Worm (Caenorhabditis elegans) whole organism, late embryonic: Measurements from ENCODE around the gene srx-125.

ENCODE experiments used
- F13H6.1 ChIP-seq: sonication (generic microtip); optimal IDR thresholded peaks from 2 replicates; lab custom pipeline; 2016; ENCODE audit warnings: missing genetic modification characterization, missing compliant biosample characterization
- Y22D7AL.16 ChIP-seq: sonication (generic microtip); optimal IDR thresholded peaks from 2 replicates; lab custom pipeline; 2016; ENCODE audit warnings: missing genetic modification characterization, missing compliant biosample characterization
- ahr-1 ChIP-seq: sonication (generic microtip); optimal IDR thresholded peaks from 2 replicates; lab custom pipeline; 2016; ENCODE audit warnings: missing genetic modification characterization, missing compliant biosample characterization
- ama-1 ChIP-seq: fragments of 150-350 bp; optimal IDR thresholded peaks from 2 replicates; lab custom pipeline; 2014
- ceh-14 ChIP-seq: sonication (generic microtip); optimal IDR thresholded peaks from 2 replicates; lab custom pipeline; 2016; ENCODE audit warnings: missing genotype, missing genetic modification characterization, missing compliant biosample characterization
- ceh-18 ChIP-seq: sonication (generic microtip); optimal IDR thresholded peaks from 2 replicates; lab custom pipeline; 2016; ENCODE audit warnings: missing genetic modification characterization, missing compliant biosample characterization
- ceh-30 ChIP-seq: fragments of 150-350 bp; optimal IDR thresholded peaks from 2 replicates; lab custom pipeline; 2014; ENCODE audit warnings: missing biosample characterization, missing genetic modification characterization
- ceh-48 ChIP-seq: sonication (generic microtip); optimal IDR thresholded peaks from 2 replicates; lab custom pipeline; 2016; ENCODE audit warnings: missing genetic modification characterization, inconsistent platforms, missing compliant biosample characterization
- ceh-9 ChIP-seq: sonication (generic microtip); optimal IDR thresholded peaks from 2 replicates; lab custom pipeline; 2016; ENCODE audit warnings: mild to moderate bottlenecking, missing genetic modification characterization, inconsistent platforms, missing compliant biosample characterization
- dmd-4 ChIP-seq: sonication (generic microtip); optimal IDR thresholded peaks from 2 replicates; lab custom pipeline; 2016; ENCODE audit warnings: borderline replicate concordance, missing genetic modification characterization, missing compliant biosample characterization
- dve-1 ChIP-seq: sonication (generic microtip); optimal IDR thresholded peaks from 2 replicates; lab custom pipeline; 2017; ENCODE audit warnings: antibody characterized with exemption, mild to moderate bottlenecking, missing genetic modification characterization, missing compliant biosample characterization
- ets-4 ChIP-seq: sonication (generic microtip); optimal IDR thresholded peaks from 2 replicates; lab custom pipeline; 2016; ENCODE audit warnings: missing genetic modification characterization, missing compliant biosample characterization
- fax-1 ChIP-seq: sonication (generic microtip); optimal IDR thresholded peaks from 2 replicates; lab custom pipeline; 2016; ENCODE audit warnings: missing genotype, missing genetic modification characterization, missing compliant biosample characterization
- fkh-10 ChIP-seq: fragments of 150-350 bp; optimal IDR thresholded peaks from 2 replicates; lab custom pipeline; 2014; ENCODE audit warnings: missing biosample characterization, missing genetic modification reagents, missing genetic modification characterization
- hlh-15 ChIP-seq: sonication (generic microtip); optimal IDR thresholded peaks from 2 replicates; lab custom pipeline; 2016; ENCODE audit warnings: missing genetic modification characterization, missing compliant biosample characterization
- lin-11 ChIP-seq: fragments of 200-800 bp; sonication (Bioruptor generic); optimal IDR thresholded peaks from 2 replicates; lab custom pipeline; 2018; ENCODE audit warnings: mild to moderate bottlenecking, missing genetic modification characterization, missing compliant biosample characterization
- madf-2 ChIP-seq: sonication (generic microtip); optimal IDR thresholded peaks from 2 replicates; lab custom pipeline; 2017; ENCODE audit warnings: missing genetic modification characterization, missing compliant biosample characterization
- nfya-1 ChIP-seq: sonication (generic microtip); optimal IDR thresholded peaks from 2 replicates; lab custom pipeline; 2017; ENCODE audit warnings: missing genetic modification characterization, mild to moderate bottlenecking, missing compliant biosample characterization, antibody characterized with exemption, moderate library complexity
- nhr-232 ChIP-seq: sonication (generic microtip); optimal IDR thresholded peaks from 2 replicates; lab custom pipeline; 2016; ENCODE audit warnings: missing genetic modification characterization, missing compliant biosample characterization
- npax-4 ChIP-seq: sonication (generic microtip); optimal IDR thresholded peaks from 2 replicates; lab custom pipeline; 2016; ENCODE audit warnings: missing genetic modification characterization, missing compliant biosample characterization
- odd-2 ChIP-seq: sonication (generic microtip); optimal IDR thresholded peaks from 2 replicates; lab custom pipeline; 2017; ENCODE audit warnings: antibody characterized with exemption, mild to moderate bottlenecking, missing genetic modification characterization, missing compliant biosample characterization
- pag-3 ChIP-seq: sonication (generic microtip); optimal IDR thresholded peaks from 2 replicates; lab custom pipeline; 2016; ENCODE audit warnings: missing compliant biosample characterization, missing genetic modification characterization, borderline replicate concordance
- pat-9 ChIP-seq: fragments of 200-800 bp; sonication (Bioruptor generic); optimal IDR thresholded peaks from 2 replicates; lab custom pipeline; 2018; ENCODE audit warnings: mild to moderate bottlenecking, missing genetic modification characterization, moderate library complexity, missing compliant biosample characterization
- pha-4 ChIP-seq: fragments of 150-350 bp; optimal IDR thresholded peaks from 2 replicates; lab custom pipeline; 2018; ENCODE audit warnings: missing biosample characterization, missing genetic modification reagents, missing genetic modification characterization
- pqm-1 ChIP-seq: sonication (generic microtip); optimal IDR thresholded peaks from 2 replicates; lab custom pipeline; 2016; ENCODE audit warnings: missing genetic modification characterization, missing compliant biosample characterization
- ref-2 ChIP-seq: sonication (generic microtip); optimal IDR thresholded peaks from 2 replicates; lab custom pipeline; 2016; ENCODE audit warnings: missing genetic modification characterization, missing compliant biosample characterization
- rnt-1 ChIP-seq: sonication (generic microtip); optimal IDR thresholded peaks from 2 replicates; lab custom pipeline; 2016; ENCODE audit warnings: missing genetic modification characterization, missing compliant biosample characterization
- sdc-2 ChIP-seq: sonication (generic microtip); optimal IDR thresholded peaks from 2 replicates; lab custom pipeline; 2016; ENCODE audit warnings: missing genotype, missing genetic modification characterization, missing compliant biosample characterization
- sox-4 ChIP-seq: sonication (generic microtip); optimal IDR thresholded peaks from 2 replicates; lab custom pipeline; 2017; ENCODE audit warnings: mild to moderate bottlenecking, missing genetic modification characterization, inconsistent platforms, missing compliant biosample characterization
- syd-9 ChIP-seq: sonication (generic microtip); optimal IDR thresholded peaks from 2 replicates; lab custom pipeline; 2016; ENCODE audit warnings: mild to moderate bottlenecking, missing genetic modification characterization, moderate library complexity, missing compliant biosample characterization
- tbx-2 ChIP-seq: sonication (generic microtip); optimal IDR thresholded peaks from 2 replicates; lab custom pipeline; 2016; ENCODE audit warnings: missing genetic modification characterization, missing compliant biosample characterization
- tbx-7 ChIP-seq: sonication (generic microtip); optimal IDR thresholded peaks from 2 replicates; lab custom pipeline; 2016; ENCODE audit warnings: missing genotype, missing genetic modification characterization, missing compliant biosample characterization
- unc-3 ChIP-seq, 2 experiments: fragments of 200-800 bp in 1 of 2; sonication (Bioruptor generic) in 1 of 2; sonication (generic microtip) in 1 of 2; conservative IDR thresholded peaks in 1 of 2; optimal IDR thresholded peaks in 1 of 2; 2 replicates each; pipeline versions ENCODE4 v1.3.6 to Lab custom; 2016 to 2022; ENCODE audit warnings: missing compliant biosample characterization in 2 of 2, missing genetic modification characterization in 2 of 2, missing genetic modification reagents in 1 of 2
- unc-42 ChIP-seq: sonication (generic microtip); optimal IDR thresholded peaks from 2 replicates; lab custom pipeline; 2016; ENCODE audit warnings: missing genotype, missing genetic modification characterization, missing compliant biosample characterization
- unc-55 ChIP-seq: sonication (generic microtip); optimal IDR thresholded peaks from 2 replicates; lab custom pipeline; 2017; ENCODE audit warnings: missing biosample characterization, missing genetic modification reagents, missing genetic modification characterization

The srx-125 gene

ce11 chrV:13367024-13367423, at the start of gene srx-125:
TSS of gene srx-125 (plus strand) at chrV:13367324.
- TF ChIP-seq Y22D7AL.16 (tag; lab: Kevin White, UChicago) (no peak), ceh-9 (tag; lab: Kevin White, UChicago) (no peak), unc-3 (GFP tag; conservative IDR thresholded peaks at IDR 0.05; lab: Robert Waterston, UW) (no peak), unc-3 (tag; optimal IDR thresholded peaks at IDR 0.05; lab: Kevin White, UChicago) (no peak)
- TF ChIP-seq, all 69 proteins: peak for 0

DNA sequence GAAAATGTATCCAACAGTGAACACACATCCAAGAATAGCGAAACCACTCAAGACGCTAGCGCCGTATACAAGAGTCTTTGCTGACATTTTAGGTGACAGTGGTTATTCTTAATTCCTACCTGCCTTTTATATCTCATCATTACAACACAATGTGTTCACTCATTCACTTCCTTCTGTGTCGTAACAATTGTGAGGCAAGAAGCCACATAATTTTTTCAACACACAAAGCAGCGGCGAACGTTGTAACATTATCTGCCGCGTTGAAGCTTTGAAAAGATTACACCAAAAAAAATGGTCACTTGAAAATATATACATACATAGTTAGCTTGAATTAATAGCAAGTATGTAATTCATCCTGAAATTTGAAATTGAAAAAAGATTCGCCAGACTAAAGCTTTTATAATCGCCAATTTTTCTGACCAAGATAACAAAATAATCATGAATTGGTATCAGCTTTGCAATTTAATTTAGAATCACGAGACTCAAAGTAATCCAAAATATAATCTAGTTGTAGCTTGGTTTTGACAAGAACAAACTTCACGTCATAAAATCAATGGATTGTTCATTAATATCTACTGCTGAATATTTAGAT, 49.1 kb upstream of the srx-125 start, which contains the start of the genes col-161 and srh-18:
Gene col-161, minus strand, starts transcription at position 101 of the 592 bp plus-strand sequence.
Gene srh-18, plus strand, starts transcription at position 542 of the 592 bp plus-strand sequence.
- TF ChIP-seq dve-1 (tag; lab: Kevin White, UChicago) (no peak), ceh-48 (no peak), tbx-2 (no peak), rnt-1 (tag; lab: Kevin White, UChicago) (no peak), fax-1 (no peak), unc-42 (tag; lab: Kevin White, UChicago) (no peak), ahr-1 (tag; lab: Kevin White, UChicago) (no peak), tbx-7 (tag; lab: Kevin White, UChicago) (no peak), madf-2 (tag; lab: Kevin White, UChicago) (no peak), hlh-15 (no peak), pqm-1 (no peak), lin-11 (tag; lab: Kevin White, UChicago) (no peak), unc-55 (GFP tag; lab: Kevin White, UChicago) (no peak), odd-2 (tag; lab: Kevin White, UChicago) (no peak), ref-2 (no peak), ceh-14 (tag; lab: Kevin White, UChicago) (no peak), dmd-4 (tag; lab: Kevin White, UChicago) (no peak), npax-4 (tag; lab: Kevin White, UChicago) (no peak), sox-4 (tag; lab: Kevin White, UChicago) (no peak), pag-3 (tag; lab: Kevin White, UChicago) (no peak)

DNA sequence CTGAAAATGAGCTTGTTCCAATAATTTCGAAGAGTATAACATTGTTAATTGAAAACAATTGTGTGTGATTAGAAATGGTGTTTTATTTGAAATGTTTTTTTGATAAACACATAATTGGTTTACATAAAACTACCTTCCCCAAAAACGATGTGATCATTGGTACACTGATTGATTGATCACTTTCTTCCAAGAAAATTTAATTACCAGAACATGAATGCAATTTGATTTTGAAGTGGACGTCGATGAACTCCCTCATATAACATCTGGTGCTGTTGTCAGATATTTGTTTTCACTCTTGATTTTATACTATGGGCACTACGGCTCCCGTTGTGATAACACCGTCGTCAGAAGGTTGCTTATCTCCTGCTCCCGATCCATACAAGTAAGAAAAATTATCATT, 46.4 kb upstream of the srx-125 start, which contains the start of gene srh-15:
Gene srh-15, plus strand, starts transcription at position 301 of the 400 bp plus-strand sequence.
- TF ChIP-seq dmd-4 (tag; lab: Kevin White, UChicago) = no peak
- TF ChIP-seq ama-1 (lab: Kevin White, UChicago) = no peak
- TF ChIP-seq hlh-15 = no peak
- no peak for TF ChIP-seq fkh-10 (GFP tag; lab: Kevin White, UChicago)
- TF ChIP-seq pha-4 = no peak
- TF ChIP-seq sdc-2 (tag; lab: Kevin White, UChicago) = no peak
- TF ChIP-seq nfya-1 (tag; lab: Kevin White, UChicago) = no peak
- no peak for TF ChIP-seq unc-55 (GFP tag; lab: Kevin White, UChicago)
- TF ChIP-seq tbx-7 (tag; lab: Kevin White, UChicago) = no peak
- TF ChIP-seq ceh-30 = no peak
- TF ChIP-seq pag-3 (tag; lab: Kevin White, UChicago) = no peak
- no peak for TF ChIP-seq pat-9
- TF ChIP-seq ceh-18 (tag; lab: Kevin White, UChicago) = no peak
- TF ChIP-seq ets-4 = no peak
- no peak for TF ChIP-seq rnt-1 (tag; lab: Kevin White, UChicago)
- no peak for TF ChIP-seq nhr-232 (tag; lab: Kevin White, UChicago)
- no peak for TF ChIP-seq syd-9 (tag; lab: Kevin White, UChicago)
- TF ChIP-seq F13H6.1 (tag; lab: Kevin White, UChicago) = no peak
